Fruit fly (Drosophila melanogaster) whole organism, pupa: ENCODE data around the gene HLH3B.

Experiments
- CG10348 ChIP-seq: fragments of 200-800 bp; sonication (Bioruptor generic); IDR thresholded peaks from 2 replicates; pipeline ENCODE4 v1.3.6; 2022; ENCODE audit warnings: missing biosample characterization, missing genetic modification characterization
- CG13204 ChIP-seq: fragments of 200-800 bp; sonication (Bioruptor generic); optimal IDR thresholded peaks from 2 replicates; lab custom pipeline; 2018; ENCODE audit warnings: missing biosample characterization, mild to moderate bottlenecking, missing genetic modification characterization, moderate library complexity
- CG17806 ChIP-seq: fragments of 200-800 bp; sonication (Bioruptor generic); optimal IDR thresholded peaks from 2 replicates; lab custom pipeline; 2018; ENCODE audit warnings: missing biosample characterization, mild to moderate bottlenecking, missing genetic modification characterization, moderate library complexity
- CG4496 ChIP-seq: fragments of 200-800 bp; sonication (Bioruptor generic); IDR thresholded peaks from 3 replicates; pipeline ENCODE4 v1.3.6; 2022; ENCODE audit warnings: missing biosample characterization, missing genetic modification characterization
- CG8301 ChIP-seq: fragments of 200-800 bp; sonication (Bioruptor generic); optimal IDR thresholded peaks from 2 replicates; lab custom pipeline; 2018; ENCODE audit warnings: missing biosample characterization, mild to moderate bottlenecking, missing genetic modification characterization
- D1 ChIP-seq: fragments of 200-800 bp; sonication (Bioruptor generic); optimal IDR thresholded peaks from 2 replicates; lab custom pipeline; 2018; ENCODE audit warnings: missing biosample characterization, mild to moderate bottlenecking, missing genetic modification characterization, moderate library complexity
- Ets98B ChIP-seq: fragments of 200-800 bp; sonication (Bioruptor generic); IDR thresholded peaks from 2 replicates; pipeline ENCODE4 v1.3.6; 2022; ENCODE audit warnings: missing biosample characterization, missing genetic modification characterization
- Pif1B ChIP-seq: fragments of 200-800 bp; sonication (Bioruptor generic); optimal IDR thresholded peaks from 3 replicates; lab custom pipeline; 2016; ENCODE audit warnings: missing biosample characterization, missing genetic modification characterization
- rn ChIP-seq: fragments of 200-800 bp; sonication (Bioruptor generic); IDR thresholded peaks from 2 replicates; pipeline ENCODE4 v1.3.6; 2022; ENCODE audit warnings: missing biosample characterization, missing genetic modification characterization

Gene HLH3B

dm6 chrX:2633847-2634776, 47.4 kb downstream of the HLH3B start, which contains the start of gene sgg:
Gene sgg, plus strand, starts transcription at chrX:2633952.
- TF ChIP-seq Pif1B, result no peak
- TF ChIP-seq CG8301 (tag; lab: Kevin White, UChicago), result no peak
- no peak for TF ChIP-seq CG13204 (GFP tag; lab: Kevin White, UChicago)
- TF ChIP-seq D1 (tag; lab: Kevin White, UChicago), result no peak
- TF ChIP-seq rn, result no peak
- TF ChIP-seq CG17806 (tag; lab: Kevin White, UChicago), result no peak
- no peak for TF ChIP-seq CG10348 (GFP tag; lab: Robert Waterston, UW)
- no peak for TF ChIP-seq Ets98B (GFP tag; lab: Robert Waterston, UW)
- TF ChIP-seq CG4496 (GFP tag; lab: Robert Waterston, UW), result no peak
